Worm (Caenorhabditis elegans) whole organism, L1 larva: ENCODE results near the gene phf-34.

Experiments
- C34B4.2 ChIP-seq: sonication (generic microtip); optimal IDR thresholded peaks from 2 replicates; lab custom pipeline; 2017; ENCODE audit warnings: mild to moderate bottlenecking, missing genetic modification characterization, missing compliant biosample characterization
- efl-3 ChIP-seq: fragments of 200-800 bp; sonication (Bioruptor generic); optimal IDR thresholded peaks from 2 replicates; lab custom pipeline; 2018; ENCODE audit warnings: mild to moderate bottlenecking, missing genetic modification characterization, missing compliant biosample characterization
- fkh-4 ChIP-seq: sonication (generic microtip); optimal IDR thresholded peaks from 2 replicates; lab custom pipeline; 2016; ENCODE audit warnings: missing compliant biosample characterization, missing genetic modification characterization, borderline replicate concordance
- lin-39 ChIP-seq: fragments of 150-350 bp; optimal IDR thresholded peaks from 2 replicates; lab custom pipeline; 2014; ENCODE audit warnings: missing biosample characterization, missing genetic modification reagents, missing genetic modification characterization
- nhr-11 ChIP-seq: fragments of 150-350 bp; optimal IDR thresholded peaks from 2 replicates; lab custom pipeline; 2014; ENCODE audit warnings: missing biosample characterization, missing genetic modification characterization
- nhr-28 ChIP-seq: fragments of 150-350 bp; optimal IDR thresholded peaks from 2 replicates; lab custom pipeline; 2014; ENCODE audit warnings: missing biosample characterization, missing genetic modification characterization
- nhr-47 ChIP-seq: sonication (generic microtip); optimal IDR thresholded peaks from 2 replicates; lab custom pipeline; 2016; ENCODE audit warnings: mild to moderate bottlenecking, missing genetic modification characterization, moderate library complexity, missing compliant biosample characterization
- pag-3 ChIP-seq: sonication (generic microtip); optimal IDR thresholded peaks from 2 replicates; lab custom pipeline; 2017; ENCODE audit warnings: missing genetic modification characterization, mild to moderate bottlenecking, missing compliant biosample characterization, antibody characterized with exemption, borderline replicate concordance; ENCODE audit not compliant: insufficient read depth
- pqm-1 ChIP-seq: sonication (generic microtip); optimal IDR thresholded peaks from 3 replicates; lab custom pipeline; 2017; ENCODE audit warnings: missing biosample characterization, missing genetic modification characterization
- tbx-2 ChIP-seq: sonication (generic microtip); optimal IDR thresholded peaks from 2 replicates; lab custom pipeline; 2016; ENCODE audit warnings: missing genetic modification characterization, missing compliant biosample characterization

DNA sequence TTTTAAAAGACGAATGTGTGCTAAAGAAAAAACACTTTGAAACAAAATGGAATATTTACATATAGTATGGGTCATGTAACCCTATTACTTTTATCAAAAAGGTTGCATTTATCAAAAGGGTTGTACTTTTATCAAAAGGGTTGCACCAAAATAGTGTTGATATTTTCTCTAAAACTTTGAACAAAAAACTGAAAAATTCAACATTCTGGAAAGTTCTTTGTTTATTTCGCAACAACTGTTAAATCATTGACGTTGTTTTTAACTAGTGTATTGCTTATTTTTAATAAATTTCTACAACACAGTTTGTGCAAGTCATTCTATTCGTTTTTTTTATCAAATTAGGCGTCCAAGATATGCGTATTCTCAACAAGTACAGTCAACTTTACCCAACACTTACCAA lies 39.3 kb upstream of the phf-34 start, which contains the start of the genes C17G1.5 and C17G1.14:
- no peak for TF ChIP-seq tbx-2 (tag; lab: Kevin White, UChicago)
- no peak for TF ChIP-seq pag-3 (tag; lab: Kevin White, UChicago)
- no peak for TF ChIP-seq pqm-1 (tag; lab: Kevin White, UChicago)
- no peak for TF ChIP-seq nhr-47 (tag; lab: Kevin White, UChicago)
- no peak for TF ChIP-seq nhr-11
- no peak for TF ChIP-seq efl-3
- TF ChIP-seq C34B4.2 (tag; lab: Kevin White, UChicago): no peak
- no peak for TF ChIP-seq nhr-28 (tag; lab: Kevin White, UChicago)
- no peak for TF ChIP-seq fkh-4 (tag; lab: Kevin White, UChicago)
- TF ChIP-seq lin-39 (tag; lab: Kevin White, UChicago): no peak
